Worm (Caenorhabditis elegans) whole organism, mixed stage, embryonic: ENCODE measurements around the gene gpd-2.
A peak's percentile ranks its signal among the peaks of the same experiment; 100 is the strongest.

Experiments
- M03D4.4 ChIP-seq: sonication (generic microtip); optimal IDR thresholded peaks from 2 replicates; lab custom pipeline; 2017; ENCODE audit warnings: mild to moderate bottlenecking, missing genetic modification characterization, missing compliant biosample characterization
- bed-3 ChIP-seq: fragments of 200-800 bp; sonication (Bioruptor generic); optimal IDR thresholded peaks from 3 replicates; lab custom pipeline; 2018; ENCODE audit warnings: mild to moderate bottlenecking, missing genetic modification characterization, moderate library complexity, missing compliant biosample characterization
- blmp-1 ChIP-seq: fragments of 150-350 bp; optimal IDR thresholded peaks from 2 replicates; lab custom pipeline; 2014; ENCODE audit warnings: missing biosample characterization, missing genetic modification characterization
- ceh-39 ChIP-seq: fragments of 150-350 bp; optimal IDR thresholded peaks from 2 replicates; lab custom pipeline; 2014; ENCODE audit warnings: missing biosample characterization, missing genetic modification characterization
- ceh-43 ChIP-seq: fragments of 200-800 bp; sonication (Bioruptor generic); optimal IDR thresholded peaks from 2 replicates; lab custom pipeline; 2018; ENCODE audit warnings: mild to moderate bottlenecking, missing genetic modification characterization, moderate library complexity, missing compliant biosample characterization
- ceh-83 ChIP-seq: fragments of 200-800 bp; sonication (Bioruptor generic); optimal IDR thresholded peaks from 2 replicates; lab custom pipeline; 2018; ENCODE audit warnings: mild to moderate bottlenecking, missing genetic modification characterization, missing compliant biosample characterization
- ces-1 ChIP-seq: fragments of 150-350 bp; optimal IDR thresholded peaks from 2 replicates; lab custom pipeline; 2014; ENCODE audit warnings: missing biosample characterization, missing genetic modification reagents, missing genetic modification characterization
- cnd-1 ChIP-seq: fragments of 200-800 bp; sonication (Bioruptor generic); optimal IDR thresholded peaks from 2 replicates; lab custom pipeline; 2018; ENCODE audit warnings: mild to moderate bottlenecking, missing genetic modification characterization, missing compliant biosample characterization
- drap-1 ChIP-seq: fragments of 200-800 bp; sonication (Bioruptor generic); optimal IDR thresholded peaks from 3 replicates; lab custom pipeline; 2018; ENCODE audit warnings: mild to moderate bottlenecking, missing genetic modification characterization, missing compliant biosample characterization
- elt-3 ChIP-seq: fragments of 150-350 bp; optimal IDR thresholded peaks from 2 replicates; lab custom pipeline; 2014; ENCODE audit warnings: missing biosample characterization, missing genetic modification characterization
- flh-1 ChIP-seq: fragments of 200-800 bp; sonication (Bioruptor generic); optimal IDR thresholded peaks from 2 replicates; lab custom pipeline; 2018; ENCODE audit warnings: mild to moderate bottlenecking, missing genetic modification characterization, moderate library complexity, missing compliant biosample characterization
- ham-2 ChIP-seq: fragments of 200-800 bp; sonication (Bioruptor generic); optimal IDR thresholded peaks from 2 replicates; lab custom pipeline; 2018; ENCODE audit warnings: mild to moderate bottlenecking, missing genetic modification characterization, missing compliant biosample characterization
- lin-13 ChIP-seq: fragments of 150-350 bp; optimal IDR thresholded peaks from 2 replicates; lab custom pipeline; 2014; ENCODE audit warnings: missing biosample characterization, missing genetic modification characterization
- lin-32 ChIP-seq: fragments of 200-800 bp; sonication (Bioruptor generic); optimal IDR thresholded peaks from 2 replicates; lab custom pipeline; 2018; ENCODE audit warnings: mild to moderate bottlenecking, missing genetic modification characterization, missing compliant biosample characterization
- lsy-2 ChIP-seq: fragments of 150-350 bp; optimal IDR thresholded peaks from 2 replicates; lab custom pipeline; 2014; ENCODE audit warnings: missing biosample characterization, missing genetic modification characterization
- mep-1 ChIP-seq: fragments of 150-350 bp; optimal IDR thresholded peaks from 2 replicates; lab custom pipeline; 2017; ENCODE audit warnings: missing biosample characterization, missing genetic modification reagents, missing genetic modification characterization, inconsistent platforms
- mls-2 ChIP-seq: sonication (generic microtip); optimal IDR thresholded peaks from 2 replicates; lab custom pipeline; 2016; ENCODE audit warnings: mild to moderate bottlenecking, missing genetic modification characterization, moderate library complexity, missing compliant biosample characterization
- nhr-12 ChIP-seq: fragments of 150-350 bp; optimal IDR thresholded peaks from 2 replicates; lab custom pipeline; 2014; ENCODE audit warnings: missing biosample characterization, missing genetic modification characterization
- nhr-237 ChIP-seq: fragments of 150-350 bp; optimal IDR thresholded peaks from 2 replicates; lab custom pipeline; 2014; ENCODE audit warnings: missing biosample characterization, missing genetic modification characterization
- nhr-28 ChIP-seq: fragments of 150-350 bp; optimal IDR thresholded peaks from 2 replicates; lab custom pipeline; 2014; ENCODE audit warnings: missing biosample characterization, missing genetic modification characterization
- nhr-76 ChIP-seq: sonication (generic microtip); optimal IDR thresholded peaks from 2 replicates; lab custom pipeline; 2017; ENCODE audit warnings: missing biosample characterization, missing genetic modification characterization
- pha-4 ChIP-seq: fragments of 150-350 bp; optimal IDR thresholded peaks from 2 replicates; lab custom pipeline; 2018; ENCODE audit warnings: missing biosample characterization, missing genetic modification reagents, missing genetic modification characterization
- sem-2 ChIP-seq: fragments of 200-800 bp; sonication (Bioruptor generic); optimal IDR thresholded peaks from 2 replicates; lab custom pipeline; 2018; ENCODE audit warnings: mild to moderate bottlenecking, missing genetic modification characterization, missing compliant biosample characterization
- snpc-4 ChIP-seq: fragments of 150-350 bp; optimal IDR thresholded peaks from 2 replicates; lab custom pipeline; 2014; ENCODE audit warnings: missing biosample characterization, missing genetic modification characterization
- sptf-1 ChIP-seq: sonication (generic microtip); optimal IDR thresholded peaks from 2 replicates; lab custom pipeline; 2017; ENCODE audit warnings: mild to moderate bottlenecking, missing genetic modification characterization, moderate library complexity, missing compliant biosample characterization
- tbx-8 ChIP-seq: fragments of 200-800 bp; sonication (Bioruptor generic); optimal IDR thresholded peaks from 2 replicates; lab custom pipeline; 2018; ENCODE audit warnings: mild to moderate bottlenecking, missing genetic modification characterization, moderate library complexity, missing compliant biosample characterization
- unc-120 ChIP-seq: sonication (generic microtip); optimal IDR thresholded peaks from 2 replicates; lab custom pipeline; 2017; ENCODE audit warnings: missing genetic modification characterization, missing compliant biosample characterization; ENCODE audit not compliant: poor library complexity, severe bottlenecking
- unc-39 ChIP-seq: fragments of 150-350 bp; optimal IDR thresholded peaks from 2 replicates; lab custom pipeline; 2014; ENCODE audit warnings: missing biosample characterization, missing genetic modification characterization
- unc-62 ChIP-seq: fragments of 150-350 bp; optimal IDR thresholded peaks from 2 replicates; lab custom pipeline; 2014; ENCODE audit warnings: missing biosample characterization, missing genetic modification reagents, missing genetic modification characterization
- zip-8 ChIP-seq: fragments of 150-350 bp; optimal IDR thresholded peaks from 2 replicates; lab custom pipeline; 2014; ENCODE audit warnings: missing biosample characterization, missing genetic modification characterization
- ztf-11 ChIP-seq: fragments of 150-350 bp; optimal IDR thresholded peaks from 2 replicates; lab custom pipeline; 2014; ENCODE audit warnings: missing biosample characterization, missing genetic modification characterization

The gpd-2 gene

DNA sequence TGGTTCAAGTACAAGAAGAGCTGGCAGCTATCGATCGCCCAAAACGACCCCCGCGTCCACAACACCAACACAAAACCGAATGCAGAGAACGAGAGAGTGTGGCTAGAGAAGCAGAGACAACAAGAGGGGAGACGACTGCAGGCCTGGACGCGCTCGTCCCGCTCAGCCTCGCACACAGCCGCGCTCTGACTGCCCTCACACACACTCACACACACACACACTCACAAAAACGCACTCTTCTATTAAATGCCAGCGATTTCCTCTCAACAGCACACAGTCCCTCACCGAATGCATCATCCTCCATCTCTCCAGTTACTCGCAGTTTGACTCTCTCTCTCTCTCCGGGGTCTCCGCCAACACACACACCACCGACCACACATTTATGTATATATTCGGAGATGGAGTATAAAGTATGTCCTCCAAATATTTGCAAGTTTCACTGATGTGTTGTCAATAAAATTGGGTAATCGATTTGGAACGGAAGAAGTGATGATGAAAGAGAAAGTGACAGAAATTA is 13.2 kb upstream of the gpd-2 start (continued):
- no peak for TF ChIP-seq ceh-43
- TF ChIP-seq ham-2 (GFP tag; lab: Kevin White, UChicago) = peak; percentile 74
- TF ChIP-seq, all 35 proteins: peak for 24

- TF ChIP-seq sptf-1 (tag; lab: Kevin White, UChicago) (no peak), sem-2 (GFP tag; lab: Kevin White, UChicago) (no peak), ceh-39 (tag; lab: Kevin White, UChicago) (no peak), nhr-237 (no peak), lin-32 (GFP tag; lab: Kevin White, UChicago) (no peak), nhr-12 (tag; lab: Kevin White, UChicago) (no peak), unc-120 (no peak)
- TF ChIP-seq, all 35 proteins: peak for 0
Measured at ce11 chrX:3126979-3127378, 12.5 kb upstream of the gpd-2 start, which contains the start of gene spc-1. spc-1 (minus strand) TSS chrX:3127079.

ce11 chrX:3126233-3126632 is 11.7 kb upstream of the gpd-2 start:
- TF ChIP-seq blmp-1 = no peak
- peak; percentile 94 for TF ChIP-seq ces-1 (GFP tag; lab: Kevin White, UChicago)
- TF ChIP-seq ceh-39 (tag; lab: Kevin White, UChicago) = no peak

DNA sequence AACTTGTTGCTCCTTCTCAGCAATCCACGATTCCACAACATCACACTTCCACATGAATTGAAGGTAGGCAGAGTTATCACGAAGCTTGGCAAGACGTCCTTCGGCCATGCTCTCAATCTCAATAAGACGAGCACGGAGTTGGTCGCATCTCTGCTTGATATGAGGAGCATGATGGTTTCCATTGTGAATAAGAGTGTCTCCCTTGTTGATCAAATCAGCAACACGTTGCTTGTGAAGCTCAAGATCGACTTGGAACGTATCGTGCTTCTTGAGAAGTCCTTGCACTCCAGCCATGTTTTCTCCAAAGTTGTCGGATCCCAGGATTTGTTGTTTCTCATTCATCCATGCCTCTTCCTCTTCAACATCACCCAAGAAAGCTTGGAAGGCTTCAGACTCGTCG is 5.1 kb upstream of the gpd-2 start:
- TF ChIP-seq unc-62 (GFP tag; lab: Kevin White, UChicago) (no peak), nhr-28 (tag; lab: Kevin White, UChicago) (no peak), sptf-1 (tag; lab: Kevin White, UChicago) (no peak), elt-3 (tag; lab: Kevin White, UChicago) (no peak), nhr-12 (tag; lab: Kevin White, UChicago) (no peak), pha-4 (no peak), zip-8 (no peak), mls-2 (tag; lab: Kevin White, UChicago) (no peak), nhr-76 (tag; lab: Kevin White, UChicago) (no peak), drap-1 (no peak), nhr-237 (no peak)

DNA sequence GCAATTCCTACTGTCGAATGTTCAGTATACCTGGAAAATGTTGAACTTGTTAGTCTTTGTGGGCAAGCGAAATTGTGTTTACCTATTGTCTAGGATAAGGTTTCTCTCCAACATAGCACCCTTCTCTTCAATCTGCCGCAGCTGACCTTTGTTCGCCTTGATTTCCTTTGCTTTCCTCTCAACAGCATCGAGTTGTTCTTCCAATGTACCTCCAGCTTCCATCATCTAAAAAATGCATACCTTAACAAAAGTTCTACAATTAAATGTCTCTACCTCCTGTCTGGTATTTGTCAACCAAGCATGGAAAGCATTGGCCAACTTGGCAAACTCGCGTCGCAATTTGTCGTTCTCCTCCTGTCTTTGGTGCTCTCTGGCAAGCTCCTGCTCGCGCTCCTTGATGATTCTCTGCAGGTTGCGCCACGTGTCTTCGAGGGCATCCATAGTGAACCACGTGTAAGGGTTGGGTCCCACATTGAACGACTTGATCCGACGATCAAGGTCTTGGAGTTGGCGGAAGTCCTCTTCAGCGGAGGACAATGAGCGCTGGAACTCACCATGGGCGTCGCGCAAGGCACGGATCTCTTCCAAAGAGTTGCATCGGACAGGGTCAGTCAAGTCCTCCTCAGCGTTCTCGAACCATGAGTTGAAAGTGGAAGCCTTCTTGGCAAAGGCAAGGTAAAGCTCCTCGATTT is 4.3 kb upstream of the gpd-2 start:
- no peak for TF ChIP-seq ceh-39 (tag; lab: Kevin White, UChicago)
- no peak for TF ChIP-seq ham-2 (GFP tag; lab: Kevin White, UChicago)
- no peak for TF ChIP-seq cnd-1 (tag; lab: Kevin White, UChicago)
- no peak for TF ChIP-seq ces-1 (GFP tag; lab: Kevin White, UChicago)
- TF ChIP-seq nhr-76 (tag; lab: Kevin White, UChicago) = no peak
- TF ChIP-seq blmp-1 = no peak
- TF ChIP-seq pha-4 = no peak
- TF ChIP-seq lin-13 (tag; lab: Kevin White, UChicago) = no peak
- no peak for TF ChIP-seq sem-2 (GFP tag; lab: Kevin White, UChicago)
- no peak for TF ChIP-seq bed-3
- TF ChIP-seq flh-1 (GFP tag; lab: Kevin White, UChicago) = no peak
- TF ChIP-seq mep-1 = no peak
- no peak for TF ChIP-seq snpc-4 (tag; lab: Kevin White, UChicago)
- TF ChIP-seq M03D4.4 = no peak
- TF ChIP-seq unc-39 (tag; lab: Kevin White, UChicago) = no peak
- TF ChIP-seq ceh-83 (GFP tag; lab: Kevin White, UChicago) = no peak

DNA sequence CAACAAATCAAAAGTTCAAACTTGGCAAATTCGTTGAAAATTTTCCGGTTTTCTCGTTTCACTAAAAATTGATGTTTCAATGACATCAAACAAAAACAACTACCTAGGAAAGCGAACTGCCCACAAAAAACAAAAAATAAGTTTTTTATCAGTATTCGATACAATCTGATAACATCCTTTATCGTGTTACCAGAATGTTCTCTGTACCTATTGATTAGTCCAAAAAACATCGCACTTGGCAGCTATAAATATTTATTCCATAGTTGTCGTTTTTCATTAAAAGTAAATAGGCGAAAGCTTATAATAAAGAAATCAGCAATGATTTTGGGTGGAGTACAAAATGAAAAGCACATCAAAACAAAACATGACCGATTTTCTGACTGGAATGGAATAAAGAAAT is 2.7 kb upstream of the gpd-2 start:
- TF ChIP-seq ztf-11 (tag; lab: Kevin White, UChicago) (no peak), mep-1 (no peak), drap-1 (no peak), ceh-83 (GFP tag; lab: Kevin White, UChicago) (no peak), sptf-1 (tag; lab: Kevin White, UChicago) (no peak), zip-8 (no peak), nhr-28 (tag; lab: Kevin White, UChicago) (no peak), unc-62 (GFP tag; lab: Kevin White, UChicago) (no peak), lin-13 (tag; lab: Kevin White, UChicago) (no peak), unc-120 (no peak), mls-2 (tag; lab: Kevin White, UChicago) (no peak), elt-3 (tag; lab: Kevin White, UChicago) (no peak), bed-3 (no peak), unc-39 (tag; lab: Kevin White, UChicago) (no peak), tbx-8 (GFP tag; lab: Kevin White, UChicago) (no peak), lin-32 (GFP tag; lab: Kevin White, UChicago) (no peak), nhr-237 (no peak), ces-1 (GFP tag; lab: Kevin White, UChicago) (no peak), ham-2 (GFP tag; lab: Kevin White, UChicago) (no peak), lsy-2 (tag; lab: Kevin White, UChicago) (no peak)
